Worm (Caenorhabditis elegans) whole organism, mixed stage, embryonic: Measurements from ENCODE around the gene Y50D4B.1.

Experiments
- nhr-12 ChIP-seq: fragments of 150-350 bp; optimal IDR thresholded peaks from 2 replicates; lab custom pipeline; 2014; ENCODE audit warnings: missing biosample characterization, missing genetic modification characterization
- nhr-28 ChIP-seq: fragments of 150-350 bp; optimal IDR thresholded peaks from 2 replicates; lab custom pipeline; 2014; ENCODE audit warnings: missing biosample characterization, missing genetic modification characterization
- nhr-76 ChIP-seq: sonication (generic microtip); optimal IDR thresholded peaks from 2 replicates; lab custom pipeline; 2017; ENCODE audit warnings: missing biosample characterization, missing genetic modification characterization
- unc-120 ChIP-seq: sonication (generic microtip); optimal IDR thresholded peaks from 2 replicates; lab custom pipeline; 2017; ENCODE audit warnings: missing genetic modification characterization, missing compliant biosample characterization; ENCODE audit not compliant: poor library complexity, severe bottlenecking

ce11 chrV:1133223-1133622 lies 20.5 kb downstream of the Y50D4B.1 start:
- TF ChIP-seq nhr-28 (tag; lab: Kevin White, UChicago): no peak
- no peak for TF ChIP-seq unc-120 (tag; lab: Kevin White, UChicago)
- TF ChIP-seq nhr-12 (tag; lab: Kevin White, UChicago): no peak
- TF ChIP-seq nhr-76 (tag; lab: Kevin White, UChicago): no peak
